Fruit fly (Drosophila melanogaster) whole organism, wandering third instar larva: Measurements from ENCODE around the gene CG3546.

Source experiments
- br ChIP-seq: fragments of 200-800 bp; sonication (Bioruptor generic); optimal IDR thresholded peaks from 2 replicates; lab custom pipeline; 2016; ENCODE audit warnings: missing biosample characterization, missing genetic modification characterization
- woc ChIP-seq: sonication (Bioruptor generic); optimal IDR thresholded peaks from 2 replicates; lab custom pipeline; 2016; ENCODE audit warnings: missing biosample characterization, mild to moderate bottlenecking, missing genetic modification characterization

dm6 chrX:4560182-4560845, 2.4 kb downstream of the CG3546 start:
- TF ChIP-seq br, result no peak
- no peak for TF ChIP-seq woc (GFP tag; lab: Kevin White, UChicago)
